Fruit fly (Drosophila melanogaster): ENCODE measurements around the gene Nup58.
A peak's percentile ranks its signal among the peaks of the same experiment; 100 is the strongest.

Nup58 gene

DNA sequence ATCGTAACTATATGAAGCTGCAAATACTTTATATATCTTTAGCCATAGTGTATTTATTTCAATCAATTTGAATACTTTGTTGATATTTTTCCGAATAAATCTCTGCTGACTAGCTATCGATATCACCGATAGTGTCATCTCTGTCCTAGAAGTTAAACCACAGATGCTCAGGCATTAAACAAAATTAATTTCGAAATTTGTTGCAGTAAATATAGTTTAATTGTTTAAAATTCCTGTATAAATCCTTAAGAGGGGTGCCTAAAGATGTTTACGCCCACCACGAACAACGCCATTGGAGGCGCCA, at the start of gene Nup58:
Gene Nup58 (plus strand): TSS at position 126 of the 304 bp plus-strand sequence.
- peak; percentile 48; the same call in 1 of the 2 replicates for TF ChIP-seq vvl (GFP tag; IDR thresholded peaks at IDR 0.05)
- no peak for TF ChIP-seq pita (GFP tag; optimal IDR thresholded peaks at IDR 0.05)
- no peak for TF ChIP-seq CG10462 (GFP tag; optimal IDR thresholded peaks at IDR 0.05)
- peak; percentile 83 for TF ChIP-seq amos (GFP tag; IDR thresholded peaks at IDR 0.05; ENCODE audit: partially characterized antibody)
- TF ChIP-seq p53 (GFP tag; optimal IDR thresholded peaks at IDR 0.05), result no peak
- peak; percentile 76 for TF ChIP-seq ato (GFP tag; IDR thresholded peaks at IDR 0.05; ENCODE audit: partially characterized antibody)
- TF ChIP-seq Dref (GFP tag; IDR thresholded peaks at IDR 0.05), result peak; percentile 65
- 0 out of 2 replicates have a peak, but pooled peaks have one; percentile 69 for TF ChIP-seq sna (GFP tag; IDR thresholded peaks at IDR 0.05; ENCODE audit: partially characterized antibody)
- peak; percentile 81; the same call in 2 of the 3 replicates for TF ChIP-seq Opbp (GFP tag; IDR thresholded peaks at IDR 0.05; ENCODE audit: partially characterized antibody)
- TF ChIP-seq CG9932 (GFP tag; IDR thresholded peaks at IDR 0.05), result peak; percentile 71
- TF ChIP-seq BEAF-32 (GFP tag; optimal IDR thresholded peaks at IDR 0.05), result peak; percentile 69
- peak; percentile 57 for TF ChIP-seq inv (GFP tag; IDR thresholded peaks at IDR 0.05; ENCODE audit: partially characterized antibody)
- peak; percentile 60 for TF ChIP-seq CG2129 (GFP tag; IDR thresholded peaks at IDR 0.05; ENCODE audit: partially characterized antibody)
- TF ChIP-seq CG17385 (GFP tag; optimal IDR thresholded peaks at IDR 0.05), result no peak
- peak; percentile 4 for TF ChIP-seq Xbp1 (GFP tag; optimal IDR thresholded peaks at IDR 0.05)
- TF ChIP-seq kah (GFP tag; optimal IDR thresholded peaks at IDR 0.05), result no peak
- TF ChIP-seq E2f2 (GFP tag; IDR thresholded peaks at IDR 0.05), result peak; percentile 30; the same call in 1 of the 2 replicates
- peak; percentile 62 for TF ChIP-seq Sry-δ (GFP tag; optimal IDR thresholded peaks at IDR 0.05)
- TF ChIP-seq crp (GFP tag; optimal IDR thresholded peaks at IDR 0.05), result no peak
- TF ChIP-seq vfl (GFP tag; optimal IDR thresholded peaks at IDR 0.05), result no peak
- TF ChIP-seq bbx (GFP tag; IDR thresholded peaks at IDR 0.05; ENCODE audit: partially characterized antibody), result peak; percentile 84
- TF ChIP-seq CG32532 (GFP tag; IDR thresholded peaks at IDR 0.05), result peak; percentile 40
- no peak for TF ChIP-seq sr (GFP tag; IDR thresholded peaks at IDR 0.05)
- no peak for TF ChIP-seq CG32772 (GFP tag; IDR thresholded peaks at IDR 0.05)
- peak; percentile 32 for TF ChIP-seq pzg (GFP tag; optimal IDR thresholded peaks at IDR 0.05)
- TF ChIP-seq Doc3 (GFP tag; IDR thresholded peaks at IDR 0.05; ENCODE audit: partially characterized antibody), result peak; percentile 77
- TF ChIP-seq Dp (GFP tag; optimal IDR thresholded peaks at IDR 0.05), result peak; percentile 18
- TF ChIP-seq Hr51 (GFP tag; optimal IDR thresholded peaks at IDR 0.05), result no peak
- TF ChIP-seq CG13287 (GFP tag; IDR thresholded peaks at IDR 0.05; ENCODE audit: partially characterized antibody), result peak; percentile 86
- TF ChIP-seq CG14441 (GFP tag; IDR thresholded peaks at IDR 0.05), result 0 out of 2 replicates have a peak, but pooled peaks have one; percentile 25
- peak; percentile 80 for TF ChIP-seq CG6791 (GFP tag; IDR thresholded peaks at IDR 0.05; ENCODE audit: partially characterized antibody)
- peak; percentile 20 for TF ChIP-seq NfI (GFP tag; optimal IDR thresholded peaks at IDR 0.05)
- TF ChIP-seq prd (optimal IDR thresholded peaks at IDR 0.05), result no peak
- TF ChIP-seq prd (GFP tag; IDR thresholded peaks at IDR 0.05), result no peak; the same call in 2 of the 3 replicates
- peak; percentile 70 for TF ChIP-seq CG7963 (GFP tag; IDR thresholded peaks at IDR 0.05; ENCODE audit: partially characterized antibody)
- TF ChIP-seq CG17912 (GFP tag; optimal IDR thresholded peaks at IDR 0.05), result no peak
- no peak for TF ChIP-seq Hand (GFP tag; optimal IDR thresholded peaks at IDR 0.05)
- no peak for TF ChIP-seq Oli (tag; optimal IDR thresholded peaks at IDR 0.05)
- TF ChIP-seq yki (optimal IDR thresholded peaks at IDR 0.05), result no peak
- no peak for TF ChIP-seq Ssrp (tag; optimal IDR thresholded peaks at IDR 0.05)
- peak; percentile 77 for TF ChIP-seq hbn (GFP tag; IDR thresholded peaks at IDR 0.05; ENCODE audit: partially characterized antibody)
- TF ChIP-seq tna (GFP tag; IDR thresholded peaks at IDR 0.05; ENCODE audit: partially characterized antibody), result peak; percentile 50
- TF ChIP-seq Elba2 (GFP tag; optimal IDR thresholded peaks at IDR 0.05), result no peak
- no peak for TF ChIP-seq CG13123 (GFP tag; optimal IDR thresholded peaks at IDR 0.05)
- TF ChIP-seq vnd (GFP tag; IDR thresholded peaks at IDR 0.05; ENCODE audit: partially characterized antibody), result peak; percentile 76
- TF ChIP-seq Ets65A (GFP tag), result peak; percentile 41
- 0 out of 2 replicates have a peak, but pooled peaks have one; percentile 7 for TF ChIP-seq Awh (GFP tag; IDR thresholded peaks at IDR 0.05)
- TF ChIP-seq psq (GFP tag; optimal IDR thresholded peaks at IDR 0.05), result no peak
- peak; percentile 58 for TF ChIP-seq CG1603 (tag; optimal IDR thresholded peaks at IDR 0.05)
